Fruit fly (Drosophila melanogaster) whole organism, pupa: ENCODE data around the gene CG3961.

ENCODE experiments used
- CG10348 ChIP-seq: fragments of 200-800 bp; sonication (Bioruptor generic); IDR thresholded peaks from 2 replicates; pipeline ENCODE4 v1.3.6; 2022; ENCODE audit warnings: missing biosample characterization, missing genetic modification characterization
- CG12605 ChIP-seq: fragments of 200-800 bp; sonication (Bioruptor generic); IDR thresholded peaks from 2 replicates; pipeline ENCODE4 v1.3.6; 2022; ENCODE audit warnings: missing biosample characterization, missing genetic modification characterization
- CG13204 ChIP-seq: fragments of 200-800 bp; sonication (Bioruptor generic); optimal IDR thresholded peaks from 2 replicates; lab custom pipeline; 2018; ENCODE audit warnings: missing biosample characterization, mild to moderate bottlenecking, missing genetic modification characterization, moderate library complexity
- CG14655 ChIP-seq: fragments of 200-800 bp; sonication (Bioruptor generic); optimal IDR thresholded peaks from 3 replicates; lab custom pipeline; 2017; ENCODE audit warnings: mild to moderate bottlenecking, missing biosample characterization, missing genetic modification reagents, missing genetic modification characterization
- CG15710 ChIP-seq: fragments of 200-800 bp; sonication (Bioruptor generic); optimal IDR thresholded peaks from 2 replicates; lab custom pipeline; 2018; ENCODE audit warnings: missing biosample characterization, mild to moderate bottlenecking, missing genetic modification characterization, moderate library complexity
- CG17806 ChIP-seq: fragments of 200-800 bp; sonication (Bioruptor generic); optimal IDR thresholded peaks from 2 replicates; lab custom pipeline; 2018; ENCODE audit warnings: missing biosample characterization, mild to moderate bottlenecking, missing genetic modification characterization, moderate library complexity
- CG32121 ChIP-seq: fragments of 200-800 bp; sonication (Bioruptor generic); IDR thresholded peaks from 2 replicates; pipeline ENCODE4 v1.3.6; 2022; ENCODE audit warnings: missing biosample characterization, missing genetic modification characterization
- CG34367 ChIP-seq: fragments of 200-800 bp; sonication (Bioruptor generic); optimal IDR thresholded peaks from 2 replicates; lab custom pipeline; 2018; ENCODE audit warnings: missing biosample characterization, mild to moderate bottlenecking, missing genetic modification characterization
- CG4496 ChIP-seq: fragments of 200-800 bp; sonication (Bioruptor generic); IDR thresholded peaks from 3 replicates; pipeline ENCODE4 v1.3.6; 2022; ENCODE audit warnings: missing biosample characterization, missing genetic modification characterization
- CG8159 ChIP-seq: fragments of 200-800 bp; sonication (Bioruptor generic); optimal IDR thresholded peaks from 3 replicates; lab custom pipeline; 2018; ENCODE audit warnings: missing biosample characterization, mild to moderate bottlenecking, missing genetic modification characterization, moderate library complexity
- CG8301 ChIP-seq: fragments of 200-800 bp; sonication (Bioruptor generic); optimal IDR thresholded peaks from 2 replicates; lab custom pipeline; 2018; ENCODE audit warnings: missing biosample characterization, mild to moderate bottlenecking, missing genetic modification characterization
- CG9948 ChIP-seq: fragments of 200-800 bp; sonication (Bioruptor generic); optimal IDR thresholded peaks from 2 replicates; lab custom pipeline; 2018; ENCODE audit warnings: missing biosample characterization, mild to moderate bottlenecking, missing genetic modification characterization, moderate library complexity
- D1 ChIP-seq: fragments of 200-800 bp; sonication (Bioruptor generic); optimal IDR thresholded peaks from 2 replicates; lab custom pipeline; 2018; ENCODE audit warnings: missing biosample characterization, mild to moderate bottlenecking, missing genetic modification characterization, moderate library complexity
- EcR ChIP-seq: fragments of 200-800 bp; sonication (Bioruptor generic); optimal IDR thresholded peaks from 3 replicates; lab custom pipeline; 2019; ENCODE audit warnings: missing biosample characterization, missing genetic modification characterization, mild to moderate bottlenecking, moderate library complexity, missing genetic modification reagents
- Pif1B ChIP-seq: fragments of 200-800 bp; sonication (Bioruptor generic); optimal IDR thresholded peaks from 3 replicates; lab custom pipeline; 2016; ENCODE audit warnings: missing biosample characterization, missing genetic modification characterization
- Snoo ChIP-seq: fragments of 200-800 bp; sonication (Bioruptor generic); optimal IDR thresholded peaks from 3 replicates; lab custom pipeline; 2017; ENCODE audit warnings: missing biosample characterization, mild to moderate bottlenecking, missing genetic modification characterization, inconsistent platforms
- fd96Ca ChIP-seq: fragments of 200-800 bp; sonication (Bioruptor generic); IDR thresholded peaks from 3 replicates; pipeline ENCODE4 v1.3.6; 2022; ENCODE audit warnings: missing biosample characterization, missing genetic modification characterization
- gl ChIP-seq: fragments of 200-800 bp; sonication (Bioruptor generic); optimal IDR thresholded peaks from 2 replicates; lab custom pipeline; 2018; ENCODE audit warnings: missing biosample characterization, mild to moderate bottlenecking, missing genetic modification characterization
- rn ChIP-seq: fragments of 200-800 bp; sonication (Bioruptor generic); IDR thresholded peaks from 2 replicates; pipeline ENCODE4 v1.3.6; 2022; ENCODE audit warnings: missing biosample characterization, missing genetic modification characterization

The CG3961 gene

DNA sequence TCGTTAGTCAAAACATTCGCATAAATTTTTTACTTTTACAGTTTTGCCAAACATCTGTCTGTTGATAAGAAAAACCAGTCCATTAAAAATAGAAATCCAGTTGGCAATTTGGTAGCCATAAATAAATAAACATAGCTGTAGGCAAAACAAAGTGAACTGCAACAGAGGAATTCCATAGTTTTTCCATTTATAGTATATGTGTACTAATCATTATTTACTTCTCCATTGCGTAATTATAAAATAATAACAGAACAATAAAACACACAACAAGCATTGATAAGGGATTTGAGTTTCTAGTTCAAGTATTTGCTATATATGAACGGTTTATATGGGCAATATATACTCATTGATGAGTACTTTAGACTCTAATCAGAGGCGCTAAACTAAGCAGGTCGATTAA lies 53.6 kb downstream of the CG3961 start:
- TF ChIP-seq D1 (tag; lab: Kevin White, UChicago) = no peak
- TF ChIP-seq CG34367 = no peak
- no peak for TF ChIP-seq fd96Ca
- no peak for TF ChIP-seq rn
- TF ChIP-seq CG32121 (GFP tag; lab: Robert Waterston, UW) = no peak
- TF ChIP-seq CG9948 (tag; lab: Kevin White, UChicago) = no peak
- no peak for TF ChIP-seq CG4496 (GFP tag; lab: Robert Waterston, UW)
- no peak for TF ChIP-seq CG17806 (tag; lab: Kevin White, UChicago)
- TF ChIP-seq CG14655 (GFP tag; lab: Kevin White, UChicago) = no peak
- TF ChIP-seq EcR (GFP tag; lab: Kevin White, UChicago) = no peak
- TF ChIP-seq gl (tag; lab: Kevin White, UChicago) = no peak
- TF ChIP-seq CG10348 (GFP tag; lab: Robert Waterston, UW) = no peak
- TF ChIP-seq CG8159 (tag; lab: Kevin White, UChicago) = no peak
- TF ChIP-seq CG13204 (GFP tag; lab: Kevin White, UChicago) = no peak

- TF ChIP-seq EcR (GFP tag; lab: Kevin White, UChicago) (peak; percentile 65), CG10348 (GFP tag; lab: Robert Waterston, UW) (no peak), Snoo (no peak)
- TF ChIP-seq, all 21 proteins: peak for 1
Measured at dm6 chr3L:18834924-18835323, 55.4 kb downstream of the CG3961 start.

dm6 chr3L:18833234-18833633 lies 57.0 kb downstream of the CG3961 start:
- no peak for TF ChIP-seq CG9948 (tag; lab: Kevin White, UChicago)
- TF ChIP-seq EcR (GFP tag; lab: Kevin White, UChicago) = no peak
- no peak for TF ChIP-seq CG14655 (GFP tag; lab: Kevin White, UChicago)
- no peak for TF ChIP-seq CG4496 (GFP tag; lab: Robert Waterston, UW)
- TF ChIP-seq CG8301 (tag; lab: Kevin White, UChicago) = no peak
- TF ChIP-seq Pif1B (GFP tag; lab: Kevin White, UChicago) = no peak
- TF ChIP-seq, all 21 proteins: peak for 0

DNA sequence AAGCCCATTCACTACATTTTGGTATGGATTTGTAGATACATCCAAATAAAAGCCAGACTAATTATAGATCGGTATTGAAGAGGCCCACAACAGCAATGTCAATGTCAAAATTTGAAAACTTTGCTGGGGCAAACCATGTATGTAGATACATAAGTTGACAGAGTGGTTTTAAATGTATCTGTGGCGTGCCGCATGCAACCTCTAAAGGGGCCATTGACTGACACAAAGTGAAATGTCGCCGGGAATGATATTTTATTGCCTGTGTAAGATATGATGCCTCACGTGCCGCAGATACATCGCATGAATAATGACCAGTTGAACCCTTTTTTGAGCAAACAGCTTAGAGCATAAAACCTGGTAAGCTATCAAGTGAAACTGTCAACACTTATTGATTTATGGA lies 57.6 kb downstream of the CG3961 start:
- TF ChIP-seq D1 (tag; lab: Kevin White, UChicago) (no peak), CG34367 (no peak), EcR (GFP tag; lab: Kevin White, UChicago) (peak; percentile 22), gl (tag; lab: Kevin White, UChicago) (no peak), CG13204 (GFP tag; lab: Kevin White, UChicago) (no peak)

dm6 chr3L:18832195-18832594 lies 58.1 kb downstream of the CG3961 start:
- TF ChIP-seq fd96Ca = no peak
- TF ChIP-seq CG15710 (tag; lab: Kevin White, UChicago) = no peak

DNA sequence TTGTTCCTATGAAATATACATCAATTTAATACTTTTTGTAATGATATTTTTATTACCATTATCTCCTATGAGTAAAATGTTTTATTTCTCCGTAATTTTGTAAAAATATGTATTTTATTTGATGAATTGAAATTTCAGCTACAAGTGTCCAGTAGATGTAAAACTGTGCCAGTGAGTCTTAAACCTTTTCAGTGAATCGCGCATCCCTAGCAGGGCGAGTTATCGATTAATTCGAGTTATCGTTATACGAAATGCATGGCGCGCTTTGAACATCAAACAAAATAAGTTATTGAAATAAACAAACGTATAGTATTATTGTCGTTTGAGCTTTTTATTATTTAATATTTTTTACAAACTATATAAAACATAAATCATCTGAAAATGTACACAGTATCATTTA lies 62.0 kb downstream of the CG3961 start:
- TF ChIP-seq D1 (tag; lab: Kevin White, UChicago) (peak; percentile 83), CG12605 (GFP tag; lab: Robert Waterston, UW) (peak; percentile 72; the same call in 1 of the 2 replicates), Pif1B (GFP tag; lab: Kevin White, UChicago) (no peak), CG13204 (GFP tag; lab: Kevin White, UChicago) (no peak), CG17806 (tag; lab: Kevin White, UChicago) (no peak), CG8301 (tag; lab: Kevin White, UChicago) (no peak)
